Fruit fly (Drosophila melanogaster): ENCODE data around the gene GILT1.
A peak's percentile ranks its signal among the peaks of the same experiment; 100 is the strongest.

GILT1 gene

DNA sequence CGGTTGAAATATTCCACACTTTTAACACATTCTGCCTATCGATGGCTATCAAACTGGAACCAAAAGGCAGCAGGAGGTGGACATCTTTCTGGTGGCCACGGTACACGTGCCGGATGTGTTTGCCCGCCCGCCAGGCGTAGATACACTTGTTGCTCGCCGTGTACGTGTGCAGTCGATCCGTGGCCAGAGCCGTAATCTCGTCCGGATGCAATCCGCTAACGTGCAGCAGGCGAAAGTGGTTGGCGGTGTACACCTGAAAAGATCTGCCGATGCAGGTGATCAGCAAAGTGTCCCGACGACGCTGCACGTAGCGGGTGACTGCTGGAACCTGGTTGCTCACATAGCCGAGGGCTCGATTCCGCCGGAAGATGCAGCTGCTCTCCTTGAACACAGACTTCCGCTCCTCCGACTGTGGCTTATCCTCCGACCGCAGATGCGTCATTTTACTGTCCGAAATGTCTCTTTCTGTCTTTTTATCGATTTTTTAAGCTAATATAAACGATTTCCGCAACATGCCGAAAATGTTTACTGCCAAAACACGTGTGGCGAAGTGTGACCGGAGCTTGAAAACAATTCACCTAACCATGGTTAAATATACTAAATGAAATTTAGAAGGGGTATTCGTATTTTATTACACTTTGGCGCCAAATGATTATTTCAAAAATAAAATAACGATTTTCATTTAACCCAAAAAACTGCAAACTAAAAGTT is 13.3 kb downstream of the GILT1 start, which contains the start of gene CG9799 (continued):
- TF ChIP-seq CG18476 (GFP tag; optimal IDR thresholded peaks at IDR 0.05): no peak
- TF ChIP-seq CHES-1-like (GFP tag; optimal IDR thresholded peaks at IDR 0.05): no peak
- TF ChIP-seq CG34224 (GFP tag; IDR thresholded peaks at IDR 0.05; ENCODE audit: partially characterized antibody): 0 out of 3 replicates have a peak, but pooled peaks have one; percentile 32
- no peak for TF ChIP-seq croc (GFP tag; conservative IDR thresholded peaks at IDR 0.05)
- no peak for TF ChIP-seq CG43689 (GFP tag; IDR thresholded peaks at IDR 0.05)
- TF ChIP-seq CG4617 (GFP tag; optimal IDR thresholded peaks at IDR 0.05; ENCODE audit: borderline replicate concordance): peak; percentile 44
- TF ChIP-seq lov (optimal IDR thresholded peaks at IDR 0.05): no peak
- peak; percentile 90 for TF ChIP-seq lov (GFP tag; IDR thresholded peaks at IDR 0.05)
- no peak for TF ChIP-seq Camta (GFP tag; optimal IDR thresholded peaks at IDR 0.05)
- TF ChIP-seq zen (tag; optimal IDR thresholded peaks at IDR 0.05): no peak
- no peak for TF ChIP-seq D19B (GFP tag; optimal IDR thresholded peaks at IDR 0.05)
- TF ChIP-seq CG34422 (GFP tag; IDR thresholded peaks at IDR 0.05): peak; percentile 84; the same call in 2 of the 3 replicates
- no peak for TF ChIP-seq HLHmδ (GFP tag; optimal IDR thresholded peaks at IDR 0.05)
- TF ChIP-seq onecut (GFP tag; IDR thresholded peaks at IDR 0.05): peak; percentile 70
- TF ChIP-seq CG3065 (GFP tag; optimal IDR thresholded peaks at IDR 0.05): no peak
- peak; percentile 51 for TF ChIP-seq CG2116 (GFP tag; optimal IDR thresholded peaks at IDR 0.05)
- no peak for TF ChIP-seq nom (GFP tag; optimal IDR thresholded peaks at IDR 0.05)
- 0 out of 2 replicates have a peak, but pooled peaks have one; percentile 14 for TF ChIP-seq sna (GFP tag; IDR thresholded peaks at IDR 0.05; ENCODE audit: partially characterized antibody)
- TF ChIP-seq kah (GFP tag; optimal IDR thresholded peaks at IDR 0.05): no peak
- peak; percentile 46; the same call in 1 of the 2 replicates for TF ChIP-seq CG13287 (GFP tag; IDR thresholded peaks at IDR 0.05; ENCODE audit: partially characterized antibody)
- TF ChIP-seq CG31441 (GFP tag; IDR thresholded peaks at IDR 0.05): no peak
- no peak for TF ChIP-seq CG12744 (GFP tag; optimal IDR thresholded peaks at IDR 0.05)
- peak; percentile 9; the same call in 1 of the 3 replicates for TF ChIP-seq zen2 (GFP tag; IDR thresholded peaks at IDR 0.05; ENCODE audit: partially characterized antibody)
- no peak for TF ChIP-seq ac (GFP tag; optimal IDR thresholded peaks at IDR 0.05)
- TF ChIP-seq CG2199 (GFP tag; IDR thresholded peaks at IDR 0.05): no peak
- TF ChIP-seq CG7271 (tag; optimal IDR thresholded peaks at IDR 0.05): no peak
- TF ChIP-seq CG2889 (GFP tag; IDR thresholded peaks at IDR 0.05): 0 out of 3 replicates have a peak, but pooled peaks have one; percentile 14
- peak; percentile 92 for TF ChIP-seq Dp (GFP tag; optimal IDR thresholded peaks at IDR 0.05)
- peak; percentile 4 for TF ChIP-seq HmgZ (tag; optimal IDR thresholded peaks at IDR 0.05)
- TF ChIP-seq sc (optimal IDR thresholded peaks at IDR 0.05): no peak
- no peak for TF ChIP-seq sc (GFP tag; optimal IDR thresholded peaks at IDR 0.05)
- no peak for TF ChIP-seq hth (optimal IDR thresholded peaks at IDR 0.05)
- no peak for TF ChIP-seq jumu (GFP tag; optimal IDR thresholded peaks at IDR 0.05)
- no peak for TF ChIP-seq Doc3 (GFP tag; IDR thresholded peaks at IDR 0.05; ENCODE audit: partially characterized antibody)
- TF ChIP-seq vnd (GFP tag; IDR thresholded peaks at IDR 0.05; ENCODE audit: partially characterized antibody): no peak
- no peak for TF ChIP-seq CG1602 (GFP tag; optimal IDR thresholded peaks at IDR 0.05)
- TF ChIP-seq fd64A (GFP tag; optimal IDR thresholded peaks at IDR 0.05): no peak
- TF ChIP-seq rib (GFP tag; IDR thresholded peaks at IDR 0.05): no peak
- TF ChIP-seq CG17385 (GFP tag; optimal IDR thresholded peaks at IDR 0.05): no peak
- no peak for TF ChIP-seq sima (GFP tag; optimal IDR thresholded peaks at IDR 0.05)
- TF ChIP-seq vfl (GFP tag; optimal IDR thresholded peaks at IDR 0.05): no peak
- TF ChIP-seq CG4424 (GFP tag; optimal IDR thresholded peaks at IDR 0.05): no peak
- no peak for TF ChIP-seq usp (GFP tag; optimal IDR thresholded peaks at IDR 0.05)
- TF ChIP-seq Drgx (GFP tag; IDR thresholded peaks at IDR 0.05): no peak
- TF ChIP-seq Hr39 (optimal IDR thresholded peaks at IDR 0.05): no peak
- TF ChIP-seq tio (GFP tag; optimal IDR thresholded peaks at IDR 0.05): no peak
- TF ChIP-seq insv (GFP tag; optimal IDR thresholded peaks at IDR 0.05): peak in 1 of 2 experiments; percentile 38
- no peak for TF ChIP-seq prd (optimal IDR thresholded peaks at IDR 0.05)
- TF ChIP-seq prd (GFP tag; IDR thresholded peaks at IDR 0.05): peak; percentile 53; the same call in 2 of the 3 replicates
- TF ChIP-seq scrt (GFP tag; optimal IDR thresholded peaks at IDR 0.05): peak; percentile 9
- TF ChIP-seq YL-1 (GFP tag; optimal IDR thresholded peaks at IDR 0.05): peak; percentile 66
